Worm (Caenorhabditis elegans) whole organism, L4/young adult: Measurements from ENCODE around the gene parn-2.

Source experiments
- W03F9.2 ChIP-seq: fragments of 150-350 bp; optimal IDR thresholded peaks from 2 replicates; lab custom pipeline; 2014; ENCODE audit warnings: missing biosample characterization, missing genetic modification characterization
- him-1 ChIP-seq: sonication (generic microtip); optimal IDR thresholded peaks from 2 replicates; lab custom pipeline; 2016; ENCODE audit warnings: missing genotype, missing genetic modification reagents, missing genetic modification characterization, missing compliant biosample characterization

ce11 chrII:12279259-12279658 lies 22.8 kb upstream of the parn-2 start, which contains the start of the genes tric-1B.2 and Y57A10A.29:
- TF ChIP-seq W03F9.2 (tag; lab: Kevin White, UChicago) (no peak), him-1 (no peak)
